Worm (Caenorhabditis elegans) whole organism, L4 larva: ENCODE measurements around the gene rpl-42.

Experiments used
- nhr-11 ChIP-seq: fragments of 150-350 bp; optimal IDR thresholded peaks from 2 replicates; lab custom pipeline; 2014; ENCODE audit warnings: missing biosample characterization, missing genetic modification characterization
- php-3 ChIP-seq: fragments of 200-800 bp; sonication (Bioruptor generic); IDR thresholded peaks from 2 replicates; pipeline ENCODE4 v1.3.6; 2022; ENCODE audit warnings: missing genetic modification reagents, missing genetic modification characterization, missing compliant biosample characterization
- unc-62 ChIP-seq, 3 experiments: fragments of 150-350 bp in 1 of 3; sonication (generic microtip); optimal IDR thresholded peaks in 2 of 3; peaks in 1 of 3; 1 replicate in 1 of 3; 2 replicates in 2 of 3; lab custom pipeline; 2014 to 2017; ENCODE audit warnings: missing biosample characterization in 3 of 3, missing genetic modification characterization in 3 of 3, missing genetic modification reagents in 3 of 3, missing genotype in 1 of 3

DNA sequence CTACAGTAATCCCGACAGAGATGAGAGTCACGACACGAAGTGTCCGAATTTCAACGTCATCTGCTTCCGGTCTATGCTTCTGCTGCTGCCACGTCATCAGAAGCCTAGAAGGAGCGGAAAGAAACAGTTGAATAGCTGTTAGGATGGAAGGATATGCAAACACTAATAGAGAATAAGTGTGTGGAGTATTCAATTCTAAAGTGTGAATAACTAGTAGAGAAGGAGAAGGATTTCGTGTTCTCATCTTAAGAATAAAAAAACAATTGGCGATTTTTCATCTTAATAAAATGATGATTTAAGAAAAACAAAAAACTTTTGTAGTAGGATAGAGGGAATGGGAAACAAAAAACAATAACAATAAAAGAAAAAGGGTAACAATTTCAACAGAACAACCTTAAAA is 46.6 kb upstream of the rpl-42 start, which contains the start of gene col-83:
- TF ChIP-seq nhr-11 (tag; lab: Kevin White, UChicago) (no peak), php-3 (GFP tag; lab: Robert Waterston, UW) (no peak), unc-62 (GFP tag; optimal IDR thresholded peaks at IDR 0.05 in 1 of 2; lab: Kevin White, UChicago) (peak in 1 of 2 experiments; percentile 7), unc-62 (tag; optimal IDR thresholded peaks at IDR 0.05; lab: Kevin White, UChicago) (no peak)
